Fruit fly (Drosophila melanogaster): ENCODE data around the gene Syx17.

dm6 chr3L:4411951-4412350, 8.7 kb downstream of the Syx17 start:
- no peak for TF ChIP-seq Vsx2 (GFP tag; optimal IDR thresholded peaks at IDR 0.05; ENCODE audit: partially characterized antibody)
- TF ChIP-seq Dfd (GFP tag; optimal IDR thresholded peaks at IDR 0.05) = no peak
- no peak for TF ChIP-seq dmrt93B (GFP tag; optimal IDR thresholded peaks at IDR 0.05)
- TF ChIP-seq OdsH (GFP tag; optimal IDR thresholded peaks at IDR 0.05) = no peak
- TF ChIP-seq rgr (GFP tag; optimal IDR thresholded peaks at IDR 0.05) = no peak
- TF ChIP-seq lola (GFP tag; optimal IDR thresholded peaks at IDR 0.05) = no peak
- no peak for TF ChIP-seq Dif (GFP tag; optimal IDR thresholded peaks at IDR 0.05; ENCODE audit: partially characterized antibody)
- TF ChIP-seq usp (GFP tag; optimal IDR thresholded peaks at IDR 0.05) = no peak
- no peak for TF ChIP-seq psq (GFP tag; optimal IDR thresholded peaks at IDR 0.05)
- no peak for TF ChIP-seq brk (GFP tag; optimal IDR thresholded peaks at IDR 0.05)
- TF ChIP-seq Hnf4 (GFP tag; optimal IDR thresholded peaks at IDR 0.05) = no peak
- no peak for TF ChIP-seq foxo (GFP tag; optimal IDR thresholded peaks at IDR 0.05)
- no peak for TF ChIP-seq pan (optimal IDR thresholded peaks at IDR 0.05)
